Worm (Caenorhabditis elegans) whole organism, L3 larva: Measurements from ENCODE around the gene mdt-21.
A peak's percentile ranks its signal among the peaks of the same experiment; 100 is the strongest.

ENCODE experiments used
- R02D3.7 ChIP-seq: fragments of 150-350 bp; optimal IDR thresholded peaks from 2 replicates; lab custom pipeline; 2014; ENCODE audit warnings: missing biosample characterization, missing genetic modification characterization
- ZK546.5 ChIP-seq: sonication (generic microtip); optimal IDR thresholded peaks from 2 replicates; lab custom pipeline; 2017; ENCODE audit warnings: missing biosample characterization, missing genetic modification characterization
- ceh-16 ChIP-seq: sonication (generic microtip); optimal IDR thresholded peaks from 2 replicates; lab custom pipeline; 2017; ENCODE audit warnings: missing biosample characterization, missing genetic modification characterization
- ceh-28 ChIP-seq: fragments of 150-350 bp; optimal IDR thresholded peaks from 2 replicates; lab custom pipeline; 2014; ENCODE audit warnings: missing biosample characterization, missing genetic modification reagents, missing genetic modification characterization
- ceh-82 ChIP-seq: fragments of 150-350 bp; optimal IDR thresholded peaks from 2 replicates; lab custom pipeline; 2014; ENCODE audit warnings: missing biosample characterization, missing genetic modification characterization
- ceh-9 ChIP-seq: sonication (generic microtip); optimal IDR thresholded peaks from 2 replicates; lab custom pipeline; 2018; ENCODE audit warnings: missing biosample characterization, missing genetic modification characterization
- daf-12 ChIP-seq: fragments of 150-350 bp; optimal IDR thresholded peaks from 2 replicates; lab custom pipeline; 2014; ENCODE audit warnings: missing biosample characterization, missing genetic modification reagents, missing genetic modification characterization
- egl-27 ChIP-seq: sonication (generic microtip); optimal IDR thresholded peaks from 4 replicates; lab custom pipeline; 2017; ENCODE audit warnings: missing biosample characterization, missing genetic modification reagents, missing genetic modification characterization
- egl-5 ChIP-seq: fragments of 150-350 bp; optimal IDR thresholded peaks from 2 replicates; lab custom pipeline; 2017; ENCODE audit warnings: missing biosample characterization, missing genetic modification reagents, missing genetic modification characterization, inconsistent platforms
- elt-1 ChIP-seq: fragments of 150-350 bp; optimal IDR thresholded peaks from 2 replicates; lab custom pipeline; 2014; ENCODE audit warnings: missing biosample characterization, missing genetic modification characterization
- elt-2 ChIP-seq: sonication (generic microtip); optimal IDR thresholded peaks from 2 replicates; lab custom pipeline; 2016; ENCODE audit warnings: missing genetic modification reagents, mild to moderate bottlenecking, missing genetic modification characterization, missing compliant biosample characterization
- eor-1 ChIP-seq, 2 experiments: fragments of 150-350 bp; optimal IDR thresholded peaks; 2 replicates each; lab custom pipeline; 2014 to 2018; ENCODE audit warnings: missing biosample characterization in 2 of 2, missing genetic modification characterization in 2 of 2
- fkh-10 ChIP-seq: sonication (generic microtip); optimal IDR thresholded peaks from 2 replicates; lab custom pipeline; 2017; ENCODE audit warnings: missing biosample characterization, missing genetic modification reagents, missing genetic modification characterization
- fkh-2 ChIP-seq: fragments of 150-350 bp; optimal IDR thresholded peaks from 2 replicates; lab custom pipeline; 2014; ENCODE audit warnings: missing biosample characterization, missing genetic modification reagents, missing genetic modification characterization
- hmg-11 ChIP-seq: sonication (generic microtip); optimal IDR thresholded peaks from 2 replicates; lab custom pipeline; 2016; ENCODE audit warnings: missing genetic modification characterization, missing compliant biosample characterization
- jun-1 ChIP-seq: fragments of 150-350 bp; optimal IDR thresholded peaks from 2 replicates; lab custom pipeline; 2014; ENCODE audit warnings: missing biosample characterization, missing genetic modification reagents, missing genetic modification characterization
- lin-15B ChIP-seq: fragments of 150-350 bp; optimal IDR thresholded peaks from 2 replicates; lab custom pipeline; 2014; ENCODE audit warnings: missing biosample characterization, missing genetic modification characterization
- lsy-12 ChIP-seq: sonication (generic microtip); optimal IDR thresholded peaks from 2 replicates; lab custom pipeline; 2016; ENCODE audit warnings: mild to moderate bottlenecking, missing genetic modification characterization, missing compliant biosample characterization
- mdl-1 ChIP-seq: fragments of 150-350 bp; optimal IDR thresholded peaks from 2 replicates; lab custom pipeline; 2014; ENCODE audit warnings: missing biosample characterization, missing genetic modification characterization
- mml-1 ChIP-seq: fragments of 150-350 bp; sonication (generic microtip); optimal IDR thresholded peaks from 3 replicates; lab custom pipeline; 2014; ENCODE audit warnings: missing biosample characterization, missing genetic modification characterization
- nfya-1 ChIP-seq: sonication (generic microtip); optimal IDR thresholded peaks from 2 replicates; lab custom pipeline; 2017; ENCODE audit warnings: missing genetic modification characterization, mild to moderate bottlenecking, missing compliant biosample characterization, antibody characterized with exemption, moderate library complexity; ENCODE audit not compliant: insufficient read depth
- nhr-11 ChIP-seq: fragments of 150-350 bp; optimal IDR thresholded peaks from 2 replicates; lab custom pipeline; 2014; ENCODE audit warnings: missing biosample characterization, missing genetic modification characterization
- nhr-12 ChIP-seq: fragments of 150-350 bp; optimal IDR thresholded peaks from 2 replicates; lab custom pipeline; 2014; ENCODE audit warnings: missing biosample characterization, missing genetic modification characterization
- nhr-23 ChIP-seq: fragments of 150-350 bp; optimal IDR thresholded peaks from 2 replicates; lab custom pipeline; 2014; ENCODE audit warnings: missing biosample characterization, missing genetic modification reagents, missing genetic modification characterization
- nhr-25 ChIP-seq: sonication (generic microtip); optimal IDR thresholded peaks from 2 replicates; lab custom pipeline; 2017; ENCODE audit warnings: missing biosample characterization, missing genetic modification characterization
- nhr-28 ChIP-seq: fragments of 150-350 bp; optimal IDR thresholded peaks from 2 replicates; lab custom pipeline; 2014; ENCODE audit warnings: missing biosample characterization, missing genetic modification characterization
- nhr-43 ChIP-seq: sonication (generic microtip); optimal IDR thresholded peaks from 2 replicates; lab custom pipeline; 2016; ENCODE audit warnings: mild to moderate bottlenecking, missing genetic modification characterization, missing compliant biosample characterization; ENCODE audit not compliant: poor library complexity, severe bottlenecking
- nhr-76 ChIP-seq: fragments of 150-350 bp; sonication (generic microtip); optimal IDR thresholded peaks from 5 replicates; lab custom pipeline; 2014; ENCODE audit warnings: missing biosample characterization, missing genetic modification characterization
- nhr-77 ChIP-seq: fragments of 150-350 bp; optimal IDR thresholded peaks from 2 replicates; lab custom pipeline; 2014; ENCODE audit warnings: missing biosample characterization, missing genetic modification characterization
- pha-4 ChIP-seq: fragments of 150-350 bp; optimal IDR thresholded peaks from 2 replicates; lab custom pipeline; 2014; ENCODE audit warnings: missing biosample characterization, missing genetic modification reagents, missing genetic modification characterization
- pqm-1 ChIP-seq: fragments of 150-350 bp; optimal IDR thresholded peaks from 2 replicates; lab custom pipeline; 2017; ENCODE audit warnings: missing biosample characterization, missing genetic modification characterization, inconsistent platforms
- skn-1 ChIP-seq: fragments of 150-350 bp; optimal IDR thresholded peaks from 2 replicates; lab custom pipeline; 2014; ENCODE audit warnings: missing biosample characterization, missing genetic modification characterization
- snpc-4 ChIP-seq: fragments of 150-350 bp; optimal IDR thresholded peaks from 2 replicates; lab custom pipeline; 2014; ENCODE audit warnings: missing biosample characterization, missing genetic modification characterization
- tbx-2 ChIP-seq: sonication (generic microtip); optimal IDR thresholded peaks from 2 replicates; lab custom pipeline; 2016; ENCODE audit warnings: mild to moderate bottlenecking, missing genetic modification characterization, missing compliant biosample characterization
- unc-62 ChIP-seq: fragments of 150-350 bp; sonication (generic microtip); optimal IDR thresholded peaks from 4 replicates; lab custom pipeline; 2014; ENCODE audit warnings: missing biosample characterization, missing genetic modification reagents, missing genetic modification characterization
- ztf-11 ChIP-seq: fragments of 150-350 bp; optimal IDR thresholded peaks from 2 replicates; lab custom pipeline; 2014; ENCODE audit warnings: missing biosample characterization, missing genetic modification characterization

mdt-21 gene

DNA sequence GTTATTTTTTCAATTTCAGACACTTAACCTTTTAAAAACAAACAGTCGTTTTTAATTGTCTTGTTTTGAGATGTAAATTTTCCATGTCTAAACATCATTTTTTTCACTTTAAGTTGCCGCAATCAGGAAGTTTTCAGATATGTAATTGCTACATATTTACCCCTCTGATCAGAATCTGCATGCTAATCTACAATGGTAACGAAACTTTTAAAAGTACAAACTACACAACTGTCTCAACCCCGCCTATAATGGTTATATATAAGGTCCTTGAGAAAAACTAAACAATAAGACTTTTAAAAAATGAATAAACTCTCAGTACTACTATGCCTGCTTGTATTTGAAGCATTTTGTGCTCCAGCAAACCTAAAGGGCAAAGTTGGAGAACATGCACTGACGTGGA lies 31.4 kb downstream of the mdt-21 start, which contains the start of gene C18D11.9:
C18D11.9 (plus strand) TSS at position 301 of the 400 bp plus-strand sequence.
- TF ChIP-seq nhr-43 (tag; lab: Kevin White, UChicago) (no peak), egl-27 (tag; lab: Kevin White, UChicago) (no peak), ztf-11 (tag; lab: Kevin White, UChicago) (no peak), ZK546.5 (no peak), nhr-76 (no peak), egl-5 (tag; lab: Kevin White, UChicago) (no peak), R02D3.7 (tag; lab: Kevin White, UChicago) (no peak), elt-2 (tag; lab: Kevin White, UChicago) (no peak), ceh-9 (tag; lab: Kevin White, UChicago) (no peak)

DNA sequence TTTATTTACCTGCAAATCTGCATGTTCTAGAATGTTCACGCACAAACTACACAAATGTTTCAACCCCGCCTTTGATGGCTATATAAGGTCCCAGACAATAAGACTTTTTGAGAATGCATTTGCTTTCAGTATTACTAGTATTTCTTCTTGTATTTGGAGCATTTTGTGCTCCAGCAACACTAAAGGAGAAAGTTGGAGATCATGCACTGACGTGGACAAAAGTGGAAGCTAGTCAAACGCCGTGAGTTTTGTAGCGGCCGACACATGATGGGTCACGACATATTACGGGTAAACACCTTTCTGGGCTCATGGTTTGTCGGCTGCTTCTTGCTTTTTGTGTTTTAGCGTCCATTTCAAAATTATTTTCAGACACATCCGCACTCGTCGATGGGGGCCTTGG lies 33.0 kb downstream of the mdt-21 start, which contains the start of gene C18D11.6:
C18D11.6 (plus strand) TSS at position 110 of the 400 bp plus-strand sequence.
- TF ChIP-seq eor-1 (tag; optimal IDR thresholded peaks at IDR 0.05; lab: Kevin White, UChicago) (no peak), nhr-43 (tag; lab: Kevin White, UChicago) (no peak), nhr-11 (tag; lab: Kevin White, UChicago) (no peak), fkh-10 (no peak), tbx-2 (tag; lab: Kevin White, UChicago) (no peak), nhr-12 (tag; lab: Kevin White, UChicago) (no peak), fkh-2 (no peak)

ce11 chrIII:11811839-11812238 lies 34.4 kb downstream of the mdt-21 start:
- TF ChIP-seq nhr-43 (tag; lab: Kevin White, UChicago) (peak; percentile 65), ZK546.5 (no peak), nhr-23 (tag; lab: Kevin White, UChicago) (peak; percentile 52), R02D3.7 (tag; lab: Kevin White, UChicago) (no peak), nfya-1 (tag; lab: Kevin White, UChicago) (peak; percentile 0), nhr-25 (tag; lab: Kevin White, UChicago) (peak; percentile 65), hmg-11 (tag; lab: Kevin White, UChicago) (peak; percentile 1), pqm-1 (tag; lab: Kevin White, UChicago) (no peak), elt-2 (tag; lab: Kevin White, UChicago) (no peak), ceh-9 (tag; lab: Kevin White, UChicago) (no peak)

DNA sequence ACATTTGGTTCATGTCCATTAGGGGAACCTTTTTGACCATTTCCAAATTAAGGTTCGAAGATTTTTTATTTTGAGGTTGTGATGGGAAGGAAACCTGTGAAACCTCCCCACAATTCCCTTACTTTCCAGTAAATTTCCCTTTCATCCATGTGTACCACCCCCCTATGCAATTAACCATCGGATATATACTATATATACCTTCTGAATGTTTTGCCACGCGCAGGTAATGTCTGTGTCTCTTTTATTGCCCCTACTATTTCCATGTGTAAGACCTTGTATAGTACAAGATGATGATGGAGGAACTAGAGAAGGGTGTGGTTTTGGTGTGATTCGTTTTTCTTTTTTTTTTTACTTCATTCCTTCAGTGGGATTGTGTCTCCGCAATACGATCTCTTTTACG lies 37.2 kb downstream of the mdt-21 start:
- TF ChIP-seq nhr-23 (tag; lab: Kevin White, UChicago) (peak; percentile 20), nhr-77 (tag; lab: Kevin White, UChicago) (no peak), nhr-25 (tag; lab: Kevin White, UChicago) (peak; percentile 45)

ce11 chrIII:11816523-11817003 lies 39.1 kb downstream of the mdt-21 start, which contains the start of gene C18D11.1:
Gene C18D11.1 (plus strand): TSS chrIII:11816573.
- TF ChIP-seq nhr-25 (tag; lab: Kevin White, UChicago) = peak; percentile 67
- no peak for TF ChIP-seq nhr-28 (tag; lab: Kevin White, UChicago)
- TF ChIP-seq, all 47 proteins: peak for 1

ce11 chrIII:11817865-11818264 lies 40.4 kb downstream of the mdt-21 start:
- TF ChIP-seq egl-27 (tag; lab: Kevin White, UChicago) (no peak), pqm-1 (tag; lab: Kevin White, UChicago) (no peak), snpc-4 (tag; lab: Kevin White, UChicago) (peak; percentile 61), elt-2 (tag; lab: Kevin White, UChicago) (no peak), ceh-16 (tag; lab: Kevin White, UChicago) (no peak)

DNA sequence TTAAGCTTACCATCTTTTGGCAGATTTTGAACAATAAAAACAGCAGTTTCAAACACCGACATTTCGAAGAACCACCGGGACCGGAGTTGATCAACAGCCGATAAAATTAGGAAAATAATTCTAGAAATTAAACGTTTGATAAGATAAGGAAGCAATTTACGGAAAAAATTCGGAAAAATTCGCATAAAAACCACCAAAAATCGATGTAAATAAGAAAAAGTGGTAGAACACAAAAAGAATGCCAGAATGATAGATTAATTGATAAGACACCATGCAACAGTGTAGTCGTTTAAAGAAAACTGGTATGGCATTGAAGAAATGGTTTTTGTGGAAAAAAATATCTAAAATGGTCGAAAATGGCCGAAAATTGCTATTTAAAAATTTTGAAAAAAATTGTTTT lies 45.0 kb downstream of the mdt-21 start, which contains the start of gene maa-1:
maa-1 (minus strand) TSS at position 120 of the 400 bp plus-strand sequence.
- peak; percentile 89 for TF ChIP-seq elt-2 (tag; lab: Kevin White, UChicago)
- no peak for TF ChIP-seq ceh-82 (tag; lab: Kevin White, UChicago)
- TF ChIP-seq skn-1 = no peak
- TF ChIP-seq mdl-1 (tag; lab: Kevin White, UChicago) = no peak
- TF ChIP-seq ceh-28 (tag; lab: Kevin White, UChicago) = peak; percentile 7
- no peak for TF ChIP-seq lsy-12 (tag; lab: Kevin White, UChicago)
- no peak for TF ChIP-seq nhr-12 (tag; lab: Kevin White, UChicago)
- no peak for TF ChIP-seq nhr-25 (tag; lab: Kevin White, UChicago)
- no peak for TF ChIP-seq jun-1 (tag; lab: Kevin White, UChicago)
- TF ChIP-seq mml-1 (tag; lab: Kevin White, UChicago) = no peak
- TF ChIP-seq pha-4 (tag; lab: Kevin White, UChicago) = peak; percentile 68
- TF ChIP-seq unc-62 (GFP tag; lab: Kevin White, UChicago) = no peak
- peak; percentile 78 for TF ChIP-seq pqm-1 (tag; lab: Kevin White, UChicago)
- TF ChIP-seq fkh-2 = no peak
- no peak for TF ChIP-seq lin-15B (tag; lab: Kevin White, UChicago)
- no peak for TF ChIP-seq daf-12 (tag; lab: Kevin White, UChicago)
- TF ChIP-seq nhr-43 (tag; lab: Kevin White, UChicago) = no peak
- no peak for TF ChIP-seq elt-1
- TF ChIP-seq, all 47 proteins: peak for 4
